Worm (Caenorhabditis elegans) whole organism, young adult: Measurements from ENCODE around the gene npr-3.

Experiments
- B0336.3 ChIP-seq: fragments of 200-800 bp; sonication (Bioruptor generic); IDR thresholded peaks from 2 replicates; pipeline ENCODE4 v1.3.6; 2022; ENCODE audit warnings: missing genetic modification characterization, missing compliant biosample characterization
- C06A6.2 ChIP-seq: fragments of 200-800 bp; sonication (Bioruptor generic); conservative IDR thresholded peaks from 2 replicates; pipeline ENCODE4 v1.3.6; 2022; ENCODE audit warnings: missing genetic modification characterization, missing compliant biosample characterization
- F23B12.7 ChIP-seq: sonication (generic microtip); optimal IDR thresholded peaks from 2 replicates; lab custom pipeline; 2017; ENCODE audit warnings: missing genetic modification characterization, mild to moderate bottlenecking, missing compliant biosample characterization, antibody characterized with exemption, moderate library complexity; ENCODE audit not compliant: insufficient read depth
- Y53F4B.3 ChIP-seq: fragments of 200-800 bp; sonication (Bioruptor generic); IDR thresholded peaks from 2 replicates; pipeline ENCODE4 v1.3.6; 2022; ENCODE audit warnings: missing genetic modification reagents, missing genetic modification characterization, missing compliant biosample characterization
- Y95B8A.8 ChIP-seq: fragments of 200-800 bp; sonication (Bioruptor generic); IDR thresholded peaks from 2 replicates; pipeline ENCODE4 v1.3.6; 2022; ENCODE audit warnings: missing genetic modification reagents, missing genetic modification characterization, missing compliant biosample characterization
- ama-1 ChIP-seq, 3 experiments: fragments of 150-350 bp in 1 of 3; sonication (generic microtip) in 2 of 3; optimal IDR thresholded peaks; 2 replicates each; lab custom pipeline; 2014 to 2018; ENCODE audit warnings: missing biosample characterization in 2 of 3, missing genetic modification characterization in 2 of 3, missing genetic modification reagents in 2 of 3
- athp-1 ChIP-seq: sonication (generic microtip); optimal IDR thresholded peaks from 2 replicates; lab custom pipeline; 2017; ENCODE audit warnings: mild to moderate bottlenecking, missing genetic modification characterization, missing compliant biosample characterization
- attf-3 ChIP-seq: fragments of 200-800 bp; sonication (Bioruptor generic); conservative IDR thresholded peaks from 2 replicates; pipeline ENCODE4 v1.3.6; 2022; ENCODE audit warnings: missing genetic modification reagents, missing genetic modification characterization, missing compliant biosample characterization
- ccch-3 ChIP-seq: fragments of 200-800 bp; sonication (Bioruptor generic); optimal IDR thresholded peaks from 2 replicates; lab custom pipeline; 2018; ENCODE audit warnings: mild to moderate bottlenecking, missing genetic modification characterization, missing compliant biosample characterization
- ceh-27 ChIP-seq: fragments of 200-800 bp; sonication (Bioruptor generic); optimal IDR thresholded peaks from 2 replicates; lab custom pipeline; 2018; ENCODE audit warnings: mild to moderate bottlenecking, missing genetic modification characterization, moderate library complexity, missing compliant biosample characterization
- ceh-91 ChIP-seq: fragments of 200-800 bp; sonication (Bioruptor generic); IDR thresholded peaks from 2 replicates; pipeline ENCODE4 v1.3.6; 2022; ENCODE audit warnings: missing genetic modification reagents, missing genetic modification characterization, missing compliant biosample characterization
- chd-7 ChIP-seq: sonication (generic microtip); optimal IDR thresholded peaks from 2 replicates; lab custom pipeline; 2016; ENCODE audit warnings: mild to moderate bottlenecking, missing genetic modification characterization, moderate library complexity, missing compliant biosample characterization
- dpl-1 ChIP-seq: fragments of 150-350 bp; optimal IDR thresholded peaks from 2 replicates; lab custom pipeline; 2014; ENCODE audit warnings: missing biosample characterization, missing genetic modification reagents, missing genetic modification characterization
- egrh-3 ChIP-seq: fragments of 200-800 bp; sonication (Bioruptor generic); IDR thresholded peaks from 2 replicates; pipeline ENCODE4 v1.3.6; 2022; ENCODE audit warnings: missing genetic modification reagents, missing genetic modification characterization, missing compliant biosample characterization
- gei-17 ChIP-seq: fragments of 200-800 bp; sonication (Bioruptor generic); optimal IDR thresholded peaks from 2 replicates; lab custom pipeline; 2018; ENCODE audit warnings: mild to moderate bottlenecking, missing genetic modification characterization, missing compliant biosample characterization
- him-1 ChIP-seq: sonication (generic microtip); optimal IDR thresholded peaks from 2 replicates; lab custom pipeline; 2016; ENCODE audit warnings: missing genotype, missing genetic modification reagents, missing genetic modification characterization, missing compliant biosample characterization
- hlh-26 ChIP-seq: fragments of 200-800 bp; sonication (Bioruptor generic); conservative IDR thresholded peaks from 2 replicates; pipeline ENCODE4 v1.3.6; 2022; ENCODE audit warnings: missing genetic modification reagents, missing genetic modification characterization, missing compliant biosample characterization
- lag-1 ChIP-seq: fragments of 200-800 bp; sonication (Bioruptor generic); IDR thresholded peaks from 2 replicates; pipeline ENCODE4 v1.3.6; 2022; ENCODE audit warnings: missing genetic modification reagents, missing genetic modification characterization, missing compliant biosample characterization
- lin-26 ChIP-seq: fragments of 200-800 bp; sonication (Bioruptor generic); IDR thresholded peaks from 2 replicates; pipeline ENCODE4 v1.3.6; 2022; ENCODE audit warnings: missing genetic modification reagents, missing genetic modification characterization, missing compliant biosample characterization
- lin-40 ChIP-seq: sonication (generic microtip); optimal IDR thresholded peaks from 2 replicates; lab custom pipeline; 2016; ENCODE audit warnings: missing genetic modification characterization, mild to moderate bottlenecking, missing compliant biosample characterization, missing genotype, missing genetic modification reagents
- lsl-1 ChIP-seq: fragments of 200-800 bp; sonication (Bioruptor generic); optimal IDR thresholded peaks from 2 replicates; lab custom pipeline; 2018; ENCODE audit warnings: mild to moderate bottlenecking, missing genetic modification characterization, moderate library complexity, missing compliant biosample characterization
- madf-10 ChIP-seq: sonication (generic microtip); optimal IDR thresholded peaks from 2 replicates; lab custom pipeline; 2016; ENCODE audit warnings: mild to moderate bottlenecking, missing genetic modification characterization, missing compliant biosample characterization
- madf-6 ChIP-seq: fragments of 200-800 bp; sonication (Bioruptor generic); IDR thresholded peaks from 2 replicates; pipeline ENCODE4 v1.3.6; 2022; ENCODE audit warnings: missing genetic modification reagents, missing genetic modification characterization, missing compliant biosample characterization
- madf-8 ChIP-seq: fragments of 200-800 bp; sonication (Bioruptor generic); conservative IDR thresholded peaks from 2 replicates; pipeline ENCODE4 v1.3.6; 2022; ENCODE audit warnings: missing genetic modification reagents, missing genetic modification characterization, missing compliant biosample characterization
- mcd-1 ChIP-seq: fragments of 200-800 bp; sonication (Bioruptor generic); IDR thresholded peaks from 2 replicates; pipeline ENCODE4 v1.3.6; 2022; ENCODE audit warnings: missing genetic modification reagents, missing genetic modification characterization, missing compliant biosample characterization
- mel-28 ChIP-seq: sonication (generic microtip); optimal IDR thresholded peaks from 2 replicates; lab custom pipeline; 2016; ENCODE audit warnings: borderline replicate concordance, mild to moderate bottlenecking, missing genetic modification characterization, missing compliant biosample characterization
- nfyb-1 ChIP-seq: fragments of 200-800 bp; sonication (Bioruptor generic); IDR thresholded peaks from 2 replicates; pipeline ENCODE4 v1.3.6; 2022; ENCODE audit warnings: missing genetic modification reagents, missing genetic modification characterization, missing compliant biosample characterization
- nhr-120 ChIP-seq: fragments of 200-800 bp; sonication (Bioruptor generic); IDR thresholded peaks from 2 replicates; pipeline ENCODE4 v1.3.6; 2022; ENCODE audit warnings: missing genetic modification characterization, missing compliant biosample characterization
- nhr-179 ChIP-seq: sonication (generic microtip); optimal IDR thresholded peaks from 2 replicates; lab custom pipeline; 2016; ENCODE audit warnings: mild to moderate bottlenecking, missing genetic modification characterization, missing compliant biosample characterization
- nhr-90 ChIP-seq: sonication (generic microtip); optimal IDR thresholded peaks from 2 replicates; lab custom pipeline; 2016; ENCODE audit warnings: missing genotype, mild to moderate bottlenecking, missing genetic modification characterization, missing compliant biosample characterization
- rec-8 ChIP-seq, 2 experiments: sonication (generic microtip); optimal IDR thresholded peaks; 2 replicates each; lab custom pipeline; 2016; ENCODE audit warnings: mild to moderate bottlenecking in 2 of 2, missing genetic modification characterization in 2 of 2, missing genetic modification reagents in 2 of 2, missing genotype in 2 of 2, missing biosample characterization in 1 of 2, missing compliant biosample characterization in 1 of 2, moderate library complexity in 1 of 2
- snpc-1.1 ChIP-seq: sonication (generic microtip); optimal IDR thresholded peaks from 2 replicates; lab custom pipeline; 2017; ENCODE audit warnings: missing genetic modification characterization, mild to moderate bottlenecking, missing compliant biosample characterization, antibody characterized with exemption, moderate library complexity, missing genotype, missing genetic modification reagents; ENCODE audit not compliant: insufficient read depth
- snpc-3.4 ChIP-seq: sonication (generic microtip); optimal IDR thresholded peaks from 2 replicates; lab custom pipeline; 2017; ENCODE audit warnings: missing genetic modification characterization, mild to moderate bottlenecking, missing compliant biosample characterization, antibody characterized with exemption, moderate library complexity, missing genotype, missing genetic modification reagents
- snpc-4 ChIP-seq, 5 experiments: fragments of 150-350 bp in 1 of 5; sonication (generic microtip) in 4 of 5; optimal IDR thresholded peaks; 2 replicates each; lab custom pipeline; 2014 to 2018; ENCODE audit warnings: missing genetic modification characterization in 5 of 5, missing biosample characterization in 3 of 5, antibody characterized with exemption in 2 of 5, mild to moderate bottlenecking in 2 of 5, missing compliant biosample characterization in 2 of 5, missing genotype in 2 of 5, moderate library complexity in 2 of 5, missing genetic modification reagents in 1 of 5
- somi-1 ChIP-seq: fragments of 200-800 bp; sonication (Bioruptor generic); optimal IDR thresholded peaks from 2 replicates; lab custom pipeline; 2018; ENCODE audit warnings: mild to moderate bottlenecking, missing genetic modification characterization, missing compliant biosample characterization
- unc-62 ChIP-seq: fragments of 150-350 bp; optimal IDR thresholded peaks from 2 replicates; lab custom pipeline; 2014; ENCODE audit warnings: missing biosample characterization, missing genetic modification reagents, missing genetic modification characterization
- ztf-18 ChIP-seq: sonication (generic microtip); optimal IDR thresholded peaks from 2 replicates; lab custom pipeline; 2016; ENCODE audit warnings: missing genotype, mild to moderate bottlenecking, missing genetic modification characterization, missing compliant biosample characterization
- ztf-25 ChIP-seq: fragments of 200-800 bp; sonication (Bioruptor generic); IDR thresholded peaks from 2 replicates; pipeline ENCODE4 v1.3.6; 2022; ENCODE audit warnings: missing genetic modification reagents, missing genetic modification characterization, missing compliant biosample characterization
- ztf-26 ChIP-seq: sonication (generic microtip); optimal IDR thresholded peaks from 2 replicates; lab custom pipeline; 2017; ENCODE audit warnings: missing genetic modification characterization, missing compliant biosample characterization
- ztf-3 ChIP-seq: fragments of 200-800 bp; sonication (Bioruptor generic); optimal IDR thresholded peaks from 2 replicates; lab custom pipeline; 2018; ENCODE audit warnings: mild to moderate bottlenecking, missing genetic modification characterization, missing compliant biosample characterization

The npr-3 gene

ce11 chrIV:11455824-11456223 lies 4.0 kb upstream of the npr-3 start:
- no peak for TF ChIP-seq ceh-91 (GFP tag; lab: Robert Waterston, UW)
- no peak for TF ChIP-seq mel-28 (tag; lab: Kevin White, UChicago)
- no peak for TF ChIP-seq athp-1
- no peak for TF ChIP-seq attf-3 (GFP tag; lab: Robert Waterston, UW)
- no peak for TF ChIP-seq nhr-90
- no peak for TF ChIP-seq chd-7 (tag; lab: Kevin White, UChicago)
- no peak for TF ChIP-seq gei-17 (GFP tag; lab: Kevin White, UChicago)
- TF ChIP-seq lsl-1 (GFP tag; lab: Kevin White, UChicago): no peak
- no peak for TF ChIP-seq egrh-3 (GFP tag; lab: Robert Waterston, UW)
- no peak for TF ChIP-seq madf-10
- TF ChIP-seq madf-6 (GFP tag; lab: Robert Waterston, UW): no peak
- TF ChIP-seq ztf-25 (GFP tag; lab: Robert Waterston, UW): no peak
- TF ChIP-seq nfyb-1 (GFP tag; lab: Robert Waterston, UW): no peak

- TF ChIP-seq rec-8 (tag; optimal IDR thresholded peaks at IDR 0.05; lab: Kevin White, UChicago): no peak
- no peak for TF ChIP-seq Y53F4B.3 (GFP tag; lab: Robert Waterston, UW)
- no peak for TF ChIP-seq him-1 (tag; lab: Kevin White, UChicago)
- no peak for TF ChIP-seq ceh-27
- no peak for TF ChIP-seq nhr-90
- no peak for TF ChIP-seq ccch-3 (GFP tag; lab: Kevin White, UChicago)
- TF ChIP-seq B0336.3 (GFP tag; lab: Robert Waterston, UW): no peak
- no peak for TF ChIP-seq F23B12.7 (tag; lab: Kevin White, UChicago)
- TF ChIP-seq nfyb-1 (GFP tag; lab: Robert Waterston, UW): no peak
- TF ChIP-seq madf-8: no peak
- TF ChIP-seq mcd-1: no peak
- TF ChIP-seq lin-40 (tag; lab: Kevin White, UChicago): no peak
- TF ChIP-seq C06A6.2 (GFP tag; lab: Robert Waterston, UW): no peak
- no peak for TF ChIP-seq ceh-91 (GFP tag; lab: Robert Waterston, UW)
- no peak for TF ChIP-seq lag-1 (GFP tag; lab: Robert Waterston, UW)
- no peak for TF ChIP-seq ztf-3 (GFP tag; lab: Kevin White, UChicago)
- TF ChIP-seq snpc-1.1 (tag; lab: Kevin White, UChicago): no peak
- TF ChIP-seq unc-62 (GFP tag; lab: Kevin White, UChicago): no peak
- no peak for TF ChIP-seq Y95B8A.8
- TF ChIP-seq ztf-26: no peak
Measured at ce11 chrIV:11458700-11459263, 1.0 kb upstream of the npr-3 start.

ce11 chrIV:11461335-11461734 lies 1.6 kb downstream of the npr-3 start:
- TF ChIP-seq ama-1 (optimal IDR thresholded peaks at IDR 0.05; lab: Kevin White, UChicago) (no peak), ama-1 (GFP tag; optimal IDR thresholded peaks at IDR 0.05; lab: Kevin White, UChicago) (no peak), snpc-4 (GFP tag; optimal IDR thresholded peaks at IDR 0.05; lab: Kevin White, UChicago) (no peak), snpc-4 (tag; optimal IDR thresholded peaks at IDR 0.05; lab: Kevin White, UChicago) (no peak), snpc-3.4 (tag; lab: Kevin White, UChicago) (no peak), hlh-26 (GFP tag; lab: Robert Waterston, UW) (no peak), nhr-120 (GFP tag; lab: Robert Waterston, UW) (no peak), somi-1 (GFP tag; lab: Kevin White, UChicago) (no peak), nhr-179 (no peak), lin-26 (GFP tag; lab: Robert Waterston, UW) (no peak), chd-7 (tag; lab: Kevin White, UChicago) (no peak), dpl-1 (GFP tag; lab: Kevin White, UChicago) (no peak), ztf-18 (tag; lab: Kevin White, UChicago) (no peak)
